Worm (Caenorhabditis elegans): Measurements from ENCODE around the gene srw-54.
"Not testable (repeated sequence)": the region's sequence is repeated elsewhere in the genome, so short reads cannot be mapped to it uniquely, and the experiment has no call there.

The srw-54 gene

ce11 chrV:16629600-16629999 is 18.5 kb downstream of the srw-54 start, which contains the start of gene srd-21:
TSS of gene srd-21 (plus strand) at chrV:16629900.
- TF ChIP-seq unc-62 (GFP tag; optimal IDR thresholded peaks at IDR 0.05), result no peak

ce11 chrV:16635911-16636310 is 24.8 kb downstream of the srw-54 start, which contains the start of gene mltn-11:
TSS of gene mltn-11 (plus strand) at chrV:16636186.
- TF ChIP-seq unc-62 (GFP tag; optimal IDR thresholded peaks at IDR 0.05), result no peak

ce11 chrV:16638204-16638603 is 27.1 kb downstream of the srw-54 start, which contains the start of gene srw-76:
TSS of gene srw-76 (minus strand) at chrV:16638304.
- TF ChIP-seq unc-62 (GFP tag; optimal IDR thresholded peaks at IDR 0.05), result no peak

ce11 chrV:16640366-16640765 is 29.2 kb downstream of the srw-54 start:
- no peak for TF ChIP-seq unc-62 (GFP tag; optimal IDR thresholded peaks at IDR 0.05)

ce11 chrV:16643558-16643957 is 32.4 kb downstream of the srw-54 start, which contains the start of gene srw-77:
TSS of gene srw-77 (minus strand) at chrV:16643658.
- no peak for TF ChIP-seq unc-62 (GFP tag; optimal IDR thresholded peaks at IDR 0.05)

- TF ChIP-seq unc-62 (GFP tag; optimal IDR thresholded peaks at IDR 0.05), result no peak
Measured at ce11 chrV:16645201-16645940, 34.2 kb downstream of the srw-54 start, which contains the start of gene W06G6.17. TSS of gene W06G6.17 (minus strand) at chrV:16645251.

ce11 chrV:16646372-16646771 is 35.2 kb downstream of the srw-54 start, which contains the start of gene W06G6.9:
TSS of gene W06G6.9 (minus strand) at chrV:16646472.
- no peak for TF ChIP-seq unc-62 (GFP tag; optimal IDR thresholded peaks at IDR 0.05)

ce11 chrV:16647093-16647492 is 36.0 kb downstream of the srw-54 start, which contains the start of gene W06G6.10:
TSS of gene W06G6.10 (minus strand) at chrV:16647193.
- no peak for TF ChIP-seq unc-62 (GFP tag; optimal IDR thresholded peaks at IDR 0.05)

ce11 chrV:16648317-16649018 is 37.3 kb downstream of the srw-54 start, which contains the start of gene W06G6.20:
TSS of gene W06G6.20 (minus strand) at chrV:16648367.
- no peak for TF ChIP-seq unc-62 (GFP tag; optimal IDR thresholded peaks at IDR 0.05)

- TF ChIP-seq unc-62 (GFP tag; optimal IDR thresholded peaks at IDR 0.05), result not testable (repeated sequence)
Measured at ce11 chrV:16649200-16649599, 38.1 kb downstream of the srw-54 start, which contains the start of gene W06G6.11. TSS of gene W06G6.11 (minus strand) at chrV:16649300.

- not testable (repeated sequence) for TF ChIP-seq unc-62 (GFP tag; optimal IDR thresholded peaks at IDR 0.05)
Measured at ce11 chrV:16654242-16654641, 43.1 kb downstream of the srw-54 start, which contains the start of gene W06G6.15. TSS of gene W06G6.15 (plus strand) at chrV:16654542.

ce11 chrV:16660816-16661215 is 49.7 kb downstream of the srw-54 start, which contains the start of gene Y70C5B.2:
TSS of gene Y70C5B.2 (minus strand) at chrV:16660916.
- TF ChIP-seq unc-62 (GFP tag; optimal IDR thresholded peaks at IDR 0.05), result not testable (repeated sequence)
